Worm (Caenorhabditis elegans): ENCODE measurements around the gene T09A12.1.

The T09A12.1 gene

DNA sequence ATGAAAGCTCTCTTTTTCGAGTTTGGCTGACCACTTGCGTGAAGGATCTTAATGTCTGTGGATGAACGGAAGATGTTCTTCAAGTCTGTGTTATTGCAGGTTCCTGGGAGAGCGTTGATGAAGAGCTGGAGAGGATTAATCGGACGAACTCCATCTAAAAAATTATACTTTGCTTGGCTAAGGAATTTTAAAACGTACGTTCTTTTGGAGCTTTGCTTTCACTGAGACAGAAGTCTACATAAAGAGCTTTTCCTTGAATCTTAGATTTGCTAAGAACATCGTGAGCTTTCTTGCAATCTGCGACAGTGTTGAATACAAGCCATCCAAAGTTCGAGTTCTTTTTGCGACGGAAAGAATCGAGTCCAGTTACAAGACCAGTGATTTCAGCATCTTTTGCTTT, 43.1 kb downstream of the T09A12.1 start:
- no peak for TF ChIP-seq ceh-44 (GFP tag; IDR thresholded peaks at IDR 0.05)
- peak in 1 of 2 experiments; percentile 96 for TF ChIP-seq unc-62 (GFP tag; optimal IDR thresholded peaks at IDR 0.05 in 1 of 2)
- TF ChIP-seq unc-62 (tag; optimal IDR thresholded peaks at IDR 0.05): no peak

DNA sequence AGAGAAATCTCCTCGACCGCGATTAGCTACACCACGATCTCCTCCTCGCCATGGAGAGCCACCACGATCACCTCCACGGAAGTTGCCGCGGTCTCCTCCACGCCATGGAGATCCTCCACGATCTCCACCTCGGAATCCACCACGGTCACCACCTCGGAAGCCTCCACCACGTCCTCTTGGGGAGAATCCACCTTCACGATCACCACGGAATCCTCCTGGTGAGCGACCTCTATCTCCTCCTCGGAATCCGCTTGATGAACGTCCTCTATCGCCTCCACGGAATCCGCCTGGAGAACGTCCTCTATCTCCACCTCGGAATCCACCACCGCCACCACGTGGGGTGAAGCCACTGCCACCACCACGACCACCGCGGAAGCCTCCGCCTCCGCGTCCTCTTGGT, 44.9 kb downstream of the T09A12.1 start:
- TF ChIP-seq dmd-6 (GFP tag; IDR thresholded peaks at IDR 0.05) (no peak), F49E8.2 (tag; optimal IDR thresholded peaks at IDR 0.05; ENCODE audit: borderline replicate concordance) (no peak), egl-43 (GFP tag; IDR thresholded peaks at IDR 0.05) (0 out of 2 replicates have a peak, but pooled peaks have one; percentile 51), dve-1 (tag; optimal IDR thresholded peaks at IDR 0.05; ENCODE audit: insufficient read depth) (no peak), spr-3 (GFP tag; optimal IDR thresholded peaks at IDR 0.05) (no peak), ceh-44 (GFP tag; IDR thresholded peaks at IDR 0.05) (no peak), daf-19 (GFP tag; conservative IDR thresholded peaks at IDR 0.05) (no peak), mdl-1 (tag; optimal IDR thresholded peaks at IDR 0.05) (no peak), pqm-1 (tag; optimal IDR thresholded peaks at IDR 0.05) (no peak), Y48G9A.11 (GFP tag; IDR thresholded peaks at IDR 0.05) (no peak), duxl-1 (tag; optimal IDR thresholded peaks at IDR 0.05; ENCODE audit: poor library complexity) (no peak), ZK337.2 (GFP tag; IDR thresholded peaks at IDR 0.05) (no peak), sdz-12 (GFP tag; optimal IDR thresholded peaks at IDR 0.05) (no peak), lin-1 (GFP tag; IDR thresholded peaks at IDR 0.05) (0 out of 2 replicates have a peak, but pooled peaks have one; percentile 8), set-16 (GFP tag; IDR thresholded peaks at IDR 0.05) (peak; percentile 94)

DNA sequence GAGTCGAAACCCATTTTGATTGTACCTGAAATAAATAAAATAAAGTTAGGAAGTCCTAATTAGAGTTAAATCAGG, 45.1 kb downstream of the T09A12.1 start, which contains the start of gene nucl-1:
TSS of gene nucl-1 (minus strand) at position 26 of the 75 bp plus-strand sequence.
- TF ChIP-seq nhr-102 (tag; optimal IDR thresholded peaks at IDR 0.05): no peak
- no peak for TF ChIP-seq ceh-62 (tag; optimal IDR thresholded peaks at IDR 0.05)
- no peak for TF ChIP-seq zip-11 (GFP tag; IDR thresholded peaks at IDR 0.05)
- no peak for TF ChIP-seq daf-12 (tag; optimal IDR thresholded peaks at IDR 0.05)
- no peak for TF ChIP-seq dve-1 (tag; optimal IDR thresholded peaks at IDR 0.05; ENCODE audit: insufficient read depth)
- TF ChIP-seq vab-7 (GFP tag; IDR thresholded peaks at IDR 0.05): no peak
- TF ChIP-seq lin-1 (GFP tag; IDR thresholded peaks at IDR 0.05): no peak
- no peak for TF ChIP-seq nhr-42 (GFP tag; IDR thresholded peaks at IDR 0.05)
- no peak for TF ChIP-seq ZK337.2 (GFP tag; IDR thresholded peaks at IDR 0.05)
- no peak for TF ChIP-seq nhr-6 (tag; optimal IDR thresholded peaks at IDR 0.05)
- TF ChIP-seq daf-8 (GFP tag; IDR thresholded peaks at IDR 0.05): no peak
- TF ChIP-seq jun-1 (tag; optimal IDR thresholded peaks at IDR 0.05): no peak
- no peak for TF ChIP-seq sdz-12 (GFP tag; optimal IDR thresholded peaks at IDR 0.05)
- no peak for TF ChIP-seq hlh-11 (tag; optimal IDR thresholded peaks at IDR 0.05)
- TF ChIP-seq nhr-11 (tag; optimal IDR thresholded peaks at IDR 0.05): no peak
- no peak for TF ChIP-seq R02D3.7 (tag; optimal IDR thresholded peaks at IDR 0.05)
- no peak for TF ChIP-seq hmg-1.1 (GFP tag; IDR thresholded peaks at IDR 0.05)
- TF ChIP-seq ama-1 (optimal IDR thresholded peaks at IDR 0.05): no peak
- TF ChIP-seq attf-4 (tag; optimal IDR thresholded peaks at IDR 0.05): no peak
- no peak for TF ChIP-seq tra-1 (GFP tag; IDR thresholded peaks at IDR 0.05)

DNA sequence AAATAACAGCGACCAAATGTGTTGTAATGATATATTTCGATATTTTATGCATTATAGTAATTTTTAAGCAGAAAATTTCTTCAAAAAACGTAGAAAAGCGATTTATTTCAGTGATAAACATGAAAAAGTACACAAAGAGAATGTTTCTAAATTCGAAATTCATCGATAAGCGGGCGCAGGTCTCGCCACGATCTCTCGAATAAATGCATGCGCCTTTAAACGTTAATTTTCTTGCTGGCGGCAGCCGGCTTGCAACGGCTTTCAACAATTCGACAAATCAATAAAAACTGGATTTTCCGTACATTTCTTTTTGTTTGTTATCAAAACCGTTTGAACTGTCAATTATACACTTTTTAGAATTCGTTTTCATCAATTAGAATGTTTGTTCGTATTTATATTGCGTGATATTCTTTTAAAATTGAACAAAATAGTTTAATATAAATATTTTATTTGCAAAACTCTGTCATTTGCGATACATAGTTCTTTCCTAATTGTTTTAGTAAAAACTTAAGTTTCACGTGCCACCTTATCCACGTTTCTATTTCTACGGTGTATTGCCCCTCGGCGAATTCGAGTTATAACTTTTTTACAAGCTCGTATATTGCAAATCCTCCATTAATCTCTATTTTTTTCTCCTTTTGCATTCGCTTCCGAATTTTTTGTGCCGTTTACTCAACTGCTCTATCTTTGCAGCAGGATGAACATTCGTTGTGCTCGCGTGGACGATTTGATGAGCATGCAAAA, 45.5 kb downstream of the T09A12.1 start, which contains the start of gene daf-31:
TSS of gene daf-31 (plus strand) at position 694 of the 744 bp plus-strand sequence.
- TF ChIP-seq pha-4 (GFP tag; IDR thresholded peaks at IDR 0.05) (no peak), pha-4 (tag; optimal IDR thresholded peaks at IDR 0.05) (peak; percentile 39), ceh-20 (GFP tag; IDR thresholded peaks at IDR 0.05) (no peak), aly-2 (tag; optimal IDR thresholded peaks at IDR 0.05) (no peak), hlh-11 (tag; optimal IDR thresholded peaks at IDR 0.05) (peak; percentile 0), ceh-32 (tag; optimal IDR thresholded peaks at IDR 0.05; ENCODE audit: poor library complexity) (no peak), unc-62 (GFP tag; optimal IDR thresholded peaks at IDR 0.05 in 1 of 2) (no peak), unc-62 (tag; optimal IDR thresholded peaks at IDR 0.05) (no peak), F26F4.8 (GFP tag; conservative IDR thresholded peaks at IDR 0.05) (no peak), T20F7.1 (GFP tag; optimal IDR thresholded peaks at IDR 0.05) (peak; percentile 26), ztf-7 (tag; optimal IDR thresholded peaks at IDR 0.05) (no peak), lir-3 (tag; optimal IDR thresholded peaks at IDR 0.05) (no peak), ctbp-1 (GFP tag; IDR thresholded peaks at IDR 0.05) (no peak), lin-38 (GFP tag; IDR thresholded peaks at IDR 0.05) (peak; percentile 50), D1046.2 (GFP tag; IDR thresholded peaks at IDR 0.05) (no peak), mdl-1 (tag; optimal IDR thresholded peaks at IDR 0.05) (peak in 1 of 2 experiments; percentile 17), ceh-28 (tag; optimal IDR thresholded peaks at IDR 0.05) (peak; percentile 4), dve-1 (tag; optimal IDR thresholded peaks at IDR 0.05; ENCODE audit: insufficient read depth) (peak; percentile 36), hlh-30 (tag; optimal IDR thresholded peaks at IDR 0.05; ENCODE audit: insufficient read depth) (peak; percentile 23)
